Worm (Caenorhabditis elegans): ENCODE data around the gene tbcb-1.

DNA sequence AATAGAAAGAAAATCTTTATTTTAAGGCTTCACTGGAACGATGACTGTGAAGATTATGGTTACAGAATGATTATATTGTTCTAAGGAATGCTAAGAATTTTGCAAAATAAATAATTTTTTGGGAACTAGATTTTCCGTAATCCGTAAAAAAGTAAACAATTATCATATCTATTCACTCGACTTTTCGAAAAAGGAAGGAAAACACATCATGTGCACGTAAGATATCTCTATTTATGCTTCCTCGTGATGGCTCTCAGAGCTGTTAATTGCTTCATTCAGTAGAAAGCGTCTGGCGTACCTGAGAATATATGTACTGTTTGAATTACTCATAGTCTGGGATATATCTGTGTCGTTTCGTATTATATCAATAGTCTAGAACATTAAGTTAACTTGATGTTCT, 27.8 kb downstream of the tbcb-1 start, which contains the start of gene srd-11:
- TF ChIP-seq ama-1 (optimal IDR thresholded peaks at IDR 0.05), result no peak
- no peak for TF ChIP-seq ceh-36 (tag; optimal IDR thresholded peaks at IDR 0.05)
- no peak for TF ChIP-seq B0310.2 (tag; optimal IDR thresholded peaks at IDR 0.05)
- TF ChIP-seq hnd-1 (tag; optimal IDR thresholded peaks at IDR 0.05), result no peak
- no peak for TF ChIP-seq tbx-11 (GFP tag; IDR thresholded peaks at IDR 0.05)
- TF ChIP-seq hmbx-1 (tag; optimal IDR thresholded peaks at IDR 0.05), result no peak
- TF ChIP-seq pes-1 (GFP tag; IDR thresholded peaks at IDR 0.05), result no peak
- TF ChIP-seq ceh-13 (GFP tag; optimal IDR thresholded peaks at IDR 0.05), result no peak
- no peak for TF ChIP-seq hmg-4 (GFP tag; optimal IDR thresholded peaks at IDR 0.05)
- TF ChIP-seq tra-4 (tag; optimal IDR thresholded peaks at IDR 0.05), result no peak

Data from whole organism, early embryonic.